Worm (Caenorhabditis elegans) whole organism, L1 larva: ENCODE results near the gene bcas-2.
A peak's percentile ranks its signal among the peaks of the same experiment; 100 is the strongest.

ENCODE experiments used
- C16A3.4 ChIP-seq: fragments of 150-350 bp; optimal IDR thresholded peaks from 2 replicates; lab custom pipeline; 2014; ENCODE audit warnings: missing biosample characterization, missing genetic modification characterization
- C34B4.2 ChIP-seq: sonication (generic microtip); optimal IDR thresholded peaks from 2 replicates; lab custom pipeline; 2017; ENCODE audit warnings: mild to moderate bottlenecking, missing genetic modification characterization, missing compliant biosample characterization
- F16B12.6 ChIP-seq: fragments of 150-350 bp; optimal IDR thresholded peaks from 2 replicates; lab custom pipeline; 2014; ENCODE audit warnings: missing biosample characterization, missing genetic modification characterization
- aha-1 ChIP-seq: fragments of 150-350 bp; optimal IDR thresholded peaks from 2 replicates; lab custom pipeline; 2014; ENCODE audit warnings: missing biosample characterization, missing genetic modification characterization
- alr-1 ChIP-seq: fragments of 200-800 bp; sonication (Bioruptor generic); optimal IDR thresholded peaks from 2 replicates; lab custom pipeline; 2018; ENCODE audit warnings: borderline replicate concordance, mild to moderate bottlenecking, missing genetic modification characterization, missing compliant biosample characterization
- blmp-1 ChIP-seq: fragments of 150-350 bp; optimal IDR thresholded peaks from 2 replicates; lab custom pipeline; 2014; ENCODE audit warnings: missing biosample characterization, missing genetic modification characterization
- elt-3 ChIP-seq, 6 experiments: fragments of 150-350 bp in 1 of 6; sonication (generic microtip); optimal IDR thresholded peaks; 2 replicates each; lab custom pipeline; 2017 to 2018; ENCODE audit warnings: missing biosample characterization in 6 of 6, missing genetic modification characterization in 6 of 6, inconsistent platforms in 1 of 6
- fkh-10 ChIP-seq: sonication (generic microtip); optimal IDR thresholded peaks from 2 replicates; lab custom pipeline; 2017; ENCODE audit warnings: missing biosample characterization, missing genetic modification reagents, missing genetic modification characterization
- fkh-8 ChIP-seq: sonication (generic microtip); optimal IDR thresholded peaks from 2 replicates; lab custom pipeline; 2016; ENCODE audit warnings: mild to moderate bottlenecking, missing genetic modification characterization, missing compliant biosample characterization
- grh-1 ChIP-seq: fragments of 200-800 bp; sonication (Bioruptor generic); IDR thresholded peaks from 2 replicates; pipeline ENCODE4 v1.3.6; 2022; ENCODE audit warnings: missing genetic modification reagents, missing genetic modification characterization, missing compliant biosample characterization
- hlh-17 ChIP-seq: fragments of 200-800 bp; sonication (Bioruptor generic); optimal IDR thresholded peaks from 2 replicates; lab custom pipeline; 2018; ENCODE audit warnings: missing genetic modification characterization, mild to moderate bottlenecking, missing compliant biosample characterization, moderate library complexity, borderline replicate concordance
- hlh-4 ChIP-seq: sonication (generic microtip); optimal IDR thresholded peaks from 2 replicates; lab custom pipeline; 2016; ENCODE audit warnings: mild to moderate bottlenecking, missing genetic modification characterization, missing compliant biosample characterization
- isw-1 ChIP-seq: fragments of 200-800 bp; sonication (Bioruptor generic); IDR thresholded peaks from 2 replicates; pipeline ENCODE4 v1.3.6; 2022; ENCODE audit warnings: missing genetic modification characterization, missing compliant biosample characterization
- lin-15B ChIP-seq: fragments of 150-350 bp; sonication (generic microtip); optimal IDR thresholded peaks from 3 replicates; lab custom pipeline; 2014; ENCODE audit warnings: missing biosample characterization, missing genetic modification characterization
- lsy-2 ChIP-seq, 2 experiments: fragments of 150-350 bp; optimal IDR thresholded peaks; 2 replicates each; lab custom pipeline; 2014; ENCODE audit warnings: missing biosample characterization in 2 of 2, missing genetic modification characterization in 2 of 2
- mab-9 ChIP-seq: fragments of 200-800 bp; sonication (Bioruptor generic); IDR thresholded peaks from 2 replicates; pipeline ENCODE4 v1.3.6; 2022; ENCODE audit warnings: missing genetic modification reagents, missing genetic modification characterization, missing compliant biosample characterization
- mdl-1 ChIP-seq, 2 experiments: fragments of 150-350 bp; optimal IDR thresholded peaks; 2 replicates each; lab custom pipeline; 2014 to 2017; ENCODE audit warnings: missing biosample characterization in 2 of 2, missing genetic modification characterization in 2 of 2, inconsistent platforms in 1 of 2
- mef-2 ChIP-seq: fragments of 150-350 bp; optimal IDR thresholded peaks from 2 replicates; lab custom pipeline; 2014; ENCODE audit warnings: missing biosample characterization, missing genetic modification characterization
- mep-1 ChIP-seq: fragments of 150-350 bp; optimal IDR thresholded peaks from 2 replicates; lab custom pipeline; 2014; ENCODE audit warnings: missing biosample characterization, missing genetic modification characterization
- nhr-12 ChIP-seq: sonication (generic microtip); optimal IDR thresholded peaks from 2 replicates; lab custom pipeline; 2017; ENCODE audit warnings: missing biosample characterization, missing genetic modification characterization
- nhr-28 ChIP-seq: fragments of 150-350 bp; optimal IDR thresholded peaks from 2 replicates; lab custom pipeline; 2014; ENCODE audit warnings: missing biosample characterization, missing genetic modification characterization
- nhr-47 ChIP-seq: sonication (generic microtip); optimal IDR thresholded peaks from 2 replicates; lab custom pipeline; 2016; ENCODE audit warnings: mild to moderate bottlenecking, missing genetic modification characterization, moderate library complexity, missing compliant biosample characterization
- nhr-71 ChIP-seq: sonication (generic microtip); optimal IDR thresholded peaks from 2 replicates; lab custom pipeline; 2016; ENCODE audit warnings: mild to moderate bottlenecking, missing genetic modification characterization, moderate library complexity, missing compliant biosample characterization
- nhr-77 ChIP-seq: fragments of 150-350 bp; optimal IDR thresholded peaks from 2 replicates; lab custom pipeline; 2014; ENCODE audit warnings: missing biosample characterization, missing genetic modification characterization
- nhr-84 ChIP-seq: sonication (generic microtip); optimal IDR thresholded peaks from 2 replicates; lab custom pipeline; 2017; ENCODE audit warnings: missing biosample characterization, missing genetic modification characterization
- nhr-85 ChIP-seq: sonication (generic microtip); peaks from one replicate; lab custom pipeline; 2016; ENCODE audit warnings: missing genetic modification characterization, inconsistent platforms, missing compliant biosample characterization
- pag-3 ChIP-seq: sonication (generic microtip); optimal IDR thresholded peaks from 2 replicates; lab custom pipeline; 2017; ENCODE audit warnings: missing genetic modification characterization, mild to moderate bottlenecking, missing compliant biosample characterization, antibody characterized with exemption, borderline replicate concordance; ENCODE audit not compliant: insufficient read depth
- pax-3 ChIP-seq: fragments of 200-800 bp; sonication (Bioruptor generic); optimal IDR thresholded peaks from 2 replicates; lab custom pipeline; 2018; ENCODE audit warnings: mild to moderate bottlenecking, missing genetic modification characterization, moderate library complexity, missing compliant biosample characterization
- pqm-1 ChIP-seq: sonication (generic microtip); optimal IDR thresholded peaks from 3 replicates; lab custom pipeline; 2017; ENCODE audit warnings: missing biosample characterization, missing genetic modification characterization
- snpc-4 ChIP-seq: fragments of 150-350 bp; optimal IDR thresholded peaks from 2 replicates; lab custom pipeline; 2014; ENCODE audit warnings: missing biosample characterization, missing genetic modification characterization
- sptf-1 ChIP-seq: fragments of 150-350 bp; optimal IDR thresholded peaks from 2 replicates; lab custom pipeline; 2014; ENCODE audit warnings: missing biosample characterization, missing genetic modification characterization
- sup-37 ChIP-seq: fragments of 200-800 bp; sonication (Bioruptor generic); optimal IDR thresholded peaks from 2 replicates; lab custom pipeline; 2018; ENCODE audit warnings: mild to moderate bottlenecking, missing genetic modification characterization, missing compliant biosample characterization
- tlp-1 ChIP-seq: fragments of 150-350 bp; optimal IDR thresholded peaks from 2 replicates; lab custom pipeline; 2014; ENCODE audit warnings: missing biosample characterization, missing genetic modification characterization
- unc-86 ChIP-seq: sonication (generic microtip); optimal IDR thresholded peaks from 2 replicates; lab custom pipeline; 2016; ENCODE audit warnings: missing genetic modification characterization, missing compliant biosample characterization
- vab-15 ChIP-seq: sonication (generic microtip); optimal IDR thresholded peaks from 2 replicates; lab custom pipeline; 2017; ENCODE audit warnings: missing genotype, mild to moderate bottlenecking, missing genetic modification characterization, missing compliant biosample characterization

The bcas-2 gene

DNA sequence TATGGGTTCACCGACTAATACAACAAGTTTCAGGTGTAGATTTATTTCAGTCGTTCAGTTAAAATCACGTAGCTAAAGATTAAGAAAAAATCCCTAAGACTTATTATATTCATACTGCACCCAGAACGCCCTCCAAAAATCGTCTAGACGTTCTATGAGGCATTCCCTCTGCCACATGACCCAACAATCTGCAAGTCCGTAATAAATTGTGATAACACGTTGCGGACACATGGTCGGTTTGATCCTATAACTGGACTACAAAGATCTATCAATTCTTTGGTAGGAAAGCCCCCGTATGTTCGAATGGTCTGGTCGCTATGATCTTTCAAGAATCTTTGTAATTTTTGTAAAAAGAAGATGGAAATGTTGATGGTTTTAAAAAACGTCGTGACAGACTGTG lies 29.7 kb downstream of the bcas-2 start (continued):
- no peak for TF ChIP-seq sptf-1 (tag; lab: Kevin White, UChicago)
- no peak for TF ChIP-seq hlh-4
- no peak for TF ChIP-seq tlp-1 (tag; lab: Kevin White, UChicago)
- TF ChIP-seq blmp-1 = peak; percentile 76
- peak; percentile 47 for TF ChIP-seq nhr-85 (tag; lab: Kevin White, UChicago)
- TF ChIP-seq snpc-4 (tag; lab: Kevin White, UChicago) = no peak

DNA sequence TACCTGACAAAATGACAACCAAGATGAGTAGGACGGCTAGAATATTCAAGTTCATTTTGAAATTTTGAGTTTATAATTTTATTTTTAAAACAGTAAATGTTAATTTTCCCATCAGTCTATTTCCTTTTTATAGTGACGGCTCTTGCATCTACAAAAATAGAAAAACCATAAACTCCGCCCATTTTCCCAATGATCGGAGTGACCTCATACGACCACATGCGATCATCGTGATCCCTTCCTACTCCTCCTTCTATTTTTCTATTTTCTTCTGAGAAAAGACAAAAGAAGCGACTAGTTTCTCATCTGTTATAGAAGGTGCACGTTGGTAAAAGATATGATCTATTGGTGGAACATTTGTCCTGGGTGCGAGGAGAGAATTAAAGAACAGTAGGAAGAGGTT lies 30.2 kb downstream of the bcas-2 start, which contains the start of gene C23G10.11:
Gene C23G10.11 (minus strand): TSS at position 101 of the 400 bp plus-strand sequence.
- TF ChIP-seq blmp-1 (peak; percentile 57), nhr-77 (tag; lab: Kevin White, UChicago) (no peak), nhr-71 (no peak), lsy-2 (tag; optimal IDR thresholded peaks at IDR 0.05; lab: Kevin White, UChicago) (peak in 1 of 2 experiments; percentile 12), nhr-12 (tag; lab: Kevin White, UChicago) (no peak), elt-3 (tag; optimal IDR thresholded peaks at IDR 0.05; lab: Kevin White, UChicago) (peak in 1 of 6 experiments; percentile 25), fkh-10 (GFP tag; lab: Kevin White, UChicago) (no peak), C16A3.4 (tag; lab: Kevin White, UChicago) (no peak), nhr-28 (tag; lab: Kevin White, UChicago) (no peak), unc-86 (no peak), nhr-84 (tag; lab: Kevin White, UChicago) (no peak), mdl-1 (tag; optimal IDR thresholded peaks at IDR 0.05; lab: Kevin White, UChicago) (peak in 1 of 2 experiments; percentile 16), F16B12.6 (tag; lab: Kevin White, UChicago) (no peak), mab-9 (no peak), pag-3 (no peak), grh-1 (GFP tag; lab: Robert Waterston, UW) (no peak), C34B4.2 (tag; lab: Kevin White, UChicago) (no peak), mef-2 (tag; lab: Kevin White, UChicago) (no peak), alr-1 (no peak)

DNA sequence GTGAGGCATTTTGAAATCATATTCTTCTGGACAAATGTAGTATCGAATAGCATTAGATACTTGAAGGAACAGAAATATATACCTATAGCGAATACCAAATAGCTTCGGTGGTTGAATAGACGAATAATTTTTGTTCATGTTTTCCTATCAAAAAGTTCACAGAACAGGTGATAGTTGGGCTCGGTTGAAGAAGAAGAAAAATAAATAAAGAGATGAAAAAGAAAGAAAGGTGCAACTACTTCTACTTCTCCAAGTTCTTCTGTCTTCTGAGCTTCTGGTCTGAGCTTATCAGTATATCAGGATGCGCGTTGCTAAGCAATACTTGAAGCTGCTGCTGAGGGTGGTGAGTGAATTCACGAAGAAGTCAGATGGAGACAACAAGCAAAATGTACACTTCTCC lies 31.7 kb downstream of the bcas-2 start, which contains the start of gene C23G10.10:
Gene C23G10.10 (minus strand): TSS at position 101 of the 400 bp plus-strand sequence.
- peak; percentile 34 for TF ChIP-seq fkh-8 (tag; lab: Kevin White, UChicago)
- TF ChIP-seq nhr-84 (tag; lab: Kevin White, UChicago) = no peak

DNA sequence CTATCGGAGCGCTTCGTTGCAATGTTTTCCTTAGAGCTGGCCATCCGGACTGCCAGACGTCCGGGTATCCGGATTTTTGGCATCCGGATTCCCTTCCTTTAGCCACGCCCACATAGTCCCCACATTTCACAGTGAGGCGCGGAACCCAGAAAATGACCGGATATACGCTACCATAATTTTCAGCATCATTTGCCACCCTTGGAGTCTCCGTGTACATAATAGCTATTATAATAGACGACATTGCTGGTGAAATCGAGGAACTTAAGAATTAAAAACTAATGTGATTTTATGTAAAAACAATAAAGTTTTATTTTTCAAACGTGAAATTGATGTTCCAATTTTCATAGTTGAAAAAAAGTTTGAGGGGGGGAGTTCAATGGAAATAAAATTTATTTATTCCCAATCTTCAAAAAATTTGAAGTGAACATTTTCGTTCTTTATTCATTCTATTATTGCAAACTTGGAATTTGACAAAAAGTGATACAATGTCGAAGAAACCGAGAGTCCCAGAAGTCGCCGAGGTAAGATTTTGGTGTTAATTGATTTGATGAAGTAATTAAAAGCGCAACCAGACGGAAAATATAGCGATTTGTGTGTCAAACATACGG lies 35.3 kb downstream of the bcas-2 start:
- no peak for TF ChIP-seq F16B12.6 (tag; lab: Kevin White, UChicago)
- TF ChIP-seq vab-15 = no peak
- TF ChIP-seq mep-1 (tag; lab: Kevin White, UChicago) = no peak
- TF ChIP-seq nhr-28 (tag; lab: Kevin White, UChicago) = no peak
- TF ChIP-seq snpc-4 (tag; lab: Kevin White, UChicago) = peak; percentile 46
- TF ChIP-seq aha-1 (tag; lab: Kevin White, UChicago) = no peak
- no peak for TF ChIP-seq mdl-1 (tag; optimal IDR thresholded peaks at IDR 0.05; lab: Kevin White, UChicago)

DNA sequence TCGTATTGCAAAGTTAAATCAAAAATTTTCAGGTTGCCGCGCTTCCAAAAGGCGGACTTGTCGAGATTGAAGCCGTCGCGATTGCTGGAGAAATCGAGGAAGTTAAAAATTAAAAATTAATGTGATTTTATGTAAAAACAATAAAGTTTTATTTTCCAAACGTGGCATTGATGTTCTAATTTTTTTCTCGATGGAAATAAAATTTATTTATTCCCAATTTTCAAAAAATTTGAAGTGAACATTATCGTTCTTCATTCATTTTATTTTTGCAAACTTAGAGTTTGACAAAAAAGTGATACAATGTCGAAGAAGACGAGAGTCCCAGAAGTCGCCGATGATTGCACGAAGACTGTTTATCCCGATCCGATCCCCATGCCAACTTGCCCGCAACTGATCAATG lies 36.6 kb downstream of the bcas-2 start, which contains the start of gene C23G10.1:
Gene C23G10.1 (plus strand): TSS at position 301 of the 400 bp plus-strand sequence.
- TF ChIP-seq sup-37 (GFP tag; lab: Kevin White, UChicago) (no peak), nhr-47 (tag; lab: Kevin White, UChicago) (no peak), pqm-1 (no peak), pax-3 (no peak), isw-1 (GFP tag; lab: Robert Waterston, UW) (no peak), mep-1 (tag; lab: Kevin White, UChicago) (no peak), hlh-4 (no peak), nhr-28 (tag; lab: Kevin White, UChicago) (no peak), lin-15B (tag; lab: Kevin White, UChicago) (no peak), aha-1 (tag; lab: Kevin White, UChicago) (no peak), hlh-17 (GFP tag; lab: Kevin White, UChicago) (no peak), fkh-8 (tag; lab: Kevin White, UChicago) (no peak)
- TF ChIP-seq, all 84 proteins: peak for 0
